Worm (Caenorhabditis elegans) whole organism, young adult: ENCODE results near the gene rpl-22.

ENCODE experiments used
- B0336.3 ChIP-seq: fragments of 200-800 bp; sonication (Bioruptor generic); IDR thresholded peaks from 2 replicates; pipeline ENCODE4 v1.3.6; 2022; ENCODE audit warnings: missing genetic modification characterization, missing compliant biosample characterization
- C17E4.6 ChIP-seq: fragments of 200-800 bp; sonication (Bioruptor generic); IDR thresholded peaks from 2 replicates; pipeline ENCODE4 v1.3.6; 2022; ENCODE audit warnings: missing genetic modification reagents, missing genetic modification characterization, missing compliant biosample characterization
- F33H1.4 ChIP-seq: fragments of 200-800 bp; sonication (Bioruptor generic); IDR thresholded peaks from 2 replicates; pipeline ENCODE4 v1.3.6; 2022; ENCODE audit warnings: missing genetic modification reagents, missing genetic modification characterization, missing compliant biosample characterization
- F39B2.1 ChIP-seq: fragments of 200-800 bp; sonication (Bioruptor generic); IDR thresholded peaks from 2 replicates; pipeline ENCODE4 v1.3.6; 2022; ENCODE audit warnings: missing genetic modification reagents, missing genetic modification characterization, missing compliant biosample characterization
- F52B5.7 ChIP-seq: sonication (generic microtip); optimal IDR thresholded peaks from 2 replicates; lab custom pipeline; 2016; ENCODE audit warnings: mild to moderate bottlenecking, missing genetic modification characterization, missing compliant biosample characterization
- F57A8.1 ChIP-seq: fragments of 200-800 bp; sonication (Bioruptor generic); optimal IDR thresholded peaks from 2 replicates; lab custom pipeline; 2018; ENCODE audit warnings: mild to moderate bottlenecking, missing genetic modification characterization, moderate library complexity, missing compliant biosample characterization
- F57C9.4 ChIP-seq: sonication (generic microtip); optimal IDR thresholded peaks from 2 replicates; lab custom pipeline; 2017; ENCODE audit warnings: mild to moderate bottlenecking, missing genetic modification characterization, missing compliant biosample characterization
- T07F8.4 ChIP-seq: sonication (generic microtip); optimal IDR thresholded peaks from 2 replicates; lab custom pipeline; 2016; ENCODE audit warnings: mild to moderate bottlenecking, missing genetic modification characterization, moderate library complexity, missing compliant biosample characterization
- Y79H2A.3 ChIP-seq: fragments of 200-800 bp; sonication (Bioruptor generic); conservative IDR thresholded peaks from 2 replicates; pipeline ENCODE4 v1.3.6; 2022; ENCODE audit warnings: missing genetic modification reagents, missing genetic modification characterization, missing compliant biosample characterization
- akir-1 ChIP-seq: fragments of 200-800 bp; sonication (Bioruptor generic); optimal IDR thresholded peaks from 2 replicates; lab custom pipeline; 2018; ENCODE audit warnings: mild to moderate bottlenecking, missing genetic modification characterization, moderate library complexity, missing compliant biosample characterization
- aptf-3 ChIP-seq: fragments of 200-800 bp; sonication (Bioruptor generic); IDR thresholded peaks from 2 replicates; pipeline ENCODE4 v1.3.6; 2022; ENCODE audit warnings: missing genetic modification characterization, missing compliant biosample characterization
- attf-5 ChIP-seq: fragments of 200-800 bp; sonication (Bioruptor generic); optimal IDR thresholded peaks from 2 replicates; lab custom pipeline; 2018; ENCODE audit warnings: mild to moderate bottlenecking, missing genetic modification characterization, missing compliant biosample characterization
- bed-1 ChIP-seq: fragments of 200-800 bp; sonication (Bioruptor generic); IDR thresholded peaks from 2 replicates; pipeline ENCODE4 v1.3.6; 2022; ENCODE audit warnings: missing genetic modification reagents, missing genetic modification characterization, missing compliant biosample characterization
- ceh-100 ChIP-seq: fragments of 200-800 bp; sonication (Bioruptor generic); IDR thresholded peaks from 2 replicates; pipeline ENCODE4 v1.3.6; 2022; ENCODE audit warnings: missing genetic modification reagents, missing genetic modification characterization, missing compliant biosample characterization
- ceh-27 ChIP-seq: fragments of 200-800 bp; sonication (Bioruptor generic); optimal IDR thresholded peaks from 2 replicates; lab custom pipeline; 2018; ENCODE audit warnings: mild to moderate bottlenecking, missing genetic modification characterization, moderate library complexity, missing compliant biosample characterization
- ceh-40 ChIP-seq: fragments of 200-800 bp; sonication (Bioruptor generic); IDR thresholded peaks from 2 replicates; pipeline ENCODE4 v1.3.6; 2022; ENCODE audit warnings: missing genetic modification characterization, missing compliant biosample characterization
- chd-7 ChIP-seq: sonication (generic microtip); optimal IDR thresholded peaks from 2 replicates; lab custom pipeline; 2016; ENCODE audit warnings: mild to moderate bottlenecking, missing genetic modification characterization, moderate library complexity, missing compliant biosample characterization
- dox-1 ChIP-seq: fragments of 200-800 bp; sonication (Bioruptor generic); IDR thresholded peaks from 2 replicates; pipeline ENCODE4 v1.3.6; 2022; ENCODE audit warnings: missing genetic modification reagents, missing genetic modification characterization, missing compliant biosample characterization
- dpl-1 ChIP-seq: fragments of 150-350 bp; optimal IDR thresholded peaks from 2 replicates; lab custom pipeline; 2014; ENCODE audit warnings: missing biosample characterization, missing genetic modification reagents, missing genetic modification characterization
- egl-18 ChIP-seq: fragments of 200-800 bp; sonication (Bioruptor generic); IDR thresholded peaks from 2 replicates; pipeline ENCODE4 v1.3.6; 2022; ENCODE audit warnings: missing genetic modification reagents, missing genetic modification characterization, missing compliant biosample characterization
- ekl-4 ChIP-seq: fragments of 200-800 bp; sonication (Bioruptor generic); IDR thresholded peaks from 2 replicates; pipeline ENCODE4 v1.3.6; 2022; ENCODE audit warnings: missing genetic modification reagents, missing genetic modification characterization, missing compliant biosample characterization
- ets-4 ChIP-seq: fragments of 200-800 bp; sonication (Bioruptor generic); optimal IDR thresholded peaks from 2 replicates; lab custom pipeline; 2018; ENCODE audit warnings: mild to moderate bottlenecking, missing genetic modification characterization, missing compliant biosample characterization
- him-1 ChIP-seq: sonication (generic microtip); optimal IDR thresholded peaks from 2 replicates; lab custom pipeline; 2016; ENCODE audit warnings: missing genotype, missing genetic modification reagents, missing genetic modification characterization, missing compliant biosample characterization
- hrde-1 ChIP-seq: sonication (generic microtip); optimal IDR thresholded peaks from 2 replicates; lab custom pipeline; 2016; ENCODE audit warnings: missing genetic modification characterization, mild to moderate bottlenecking, missing compliant biosample characterization, moderate library complexity, missing genotype, missing genetic modification reagents, borderline replicate concordance
- lag-1 ChIP-seq: fragments of 200-800 bp; sonication (Bioruptor generic); IDR thresholded peaks from 2 replicates; pipeline ENCODE4 v1.3.6; 2022; ENCODE audit warnings: missing genetic modification reagents, missing genetic modification characterization, missing compliant biosample characterization
- let-526 ChIP-seq: fragments of 200-800 bp; sonication (Bioruptor generic); IDR thresholded peaks from 2 replicates; pipeline ENCODE4 v1.3.6; 2022; ENCODE audit warnings: missing genetic modification reagents, missing genetic modification characterization, missing compliant biosample characterization
- lin-54 ChIP-seq: fragments of 200-800 bp; sonication (Bioruptor generic); optimal IDR thresholded peaks from 2 replicates; lab custom pipeline; 2018; ENCODE audit warnings: mild to moderate bottlenecking, missing genetic modification characterization, missing compliant biosample characterization
- lsl-1 ChIP-seq: fragments of 200-800 bp; sonication (Bioruptor generic); optimal IDR thresholded peaks from 2 replicates; lab custom pipeline; 2018; ENCODE audit warnings: mild to moderate bottlenecking, missing genetic modification characterization, moderate library complexity, missing compliant biosample characterization
- madf-6 ChIP-seq: fragments of 200-800 bp; sonication (Bioruptor generic); IDR thresholded peaks from 2 replicates; pipeline ENCODE4 v1.3.6; 2022; ENCODE audit warnings: missing genetic modification reagents, missing genetic modification characterization, missing compliant biosample characterization
- madf-8 ChIP-seq: fragments of 200-800 bp; sonication (Bioruptor generic); conservative IDR thresholded peaks from 2 replicates; pipeline ENCODE4 v1.3.6; 2022; ENCODE audit warnings: missing genetic modification reagents, missing genetic modification characterization, missing compliant biosample characterization
- mel-28 ChIP-seq: sonication (generic microtip); optimal IDR thresholded peaks from 2 replicates; lab custom pipeline; 2016; ENCODE audit warnings: borderline replicate concordance, mild to moderate bottlenecking, missing genetic modification characterization, missing compliant biosample characterization
- nfya-2 ChIP-seq: fragments of 200-800 bp; sonication (Bioruptor generic); IDR thresholded peaks from 2 replicates; pipeline ENCODE4 v1.3.6; 2022; ENCODE audit warnings: missing genetic modification reagents, missing genetic modification characterization, missing compliant biosample characterization
- nhr-90 ChIP-seq: sonication (generic microtip); optimal IDR thresholded peaks from 2 replicates; lab custom pipeline; 2016; ENCODE audit warnings: missing genotype, mild to moderate bottlenecking, missing genetic modification characterization, missing compliant biosample characterization
- pbrm-1 ChIP-seq: fragments of 200-800 bp; sonication (Bioruptor generic); IDR thresholded peaks from 2 replicates; pipeline ENCODE4 v1.3.6; 2022; ENCODE audit warnings: missing genetic modification reagents, missing genetic modification characterization, missing compliant biosample characterization
- rcor-1 ChIP-seq: fragments of 200-800 bp; sonication (Bioruptor generic); IDR thresholded peaks from 2 replicates; pipeline ENCODE4 v1.3.6; 2022; ENCODE audit warnings: missing genetic modification reagents, missing genetic modification characterization, missing compliant biosample characterization
- rec-8 ChIP-seq, 2 experiments: sonication (generic microtip); optimal IDR thresholded peaks; 2 replicates each; lab custom pipeline; 2016; ENCODE audit warnings: mild to moderate bottlenecking in 2 of 2, missing genetic modification characterization in 2 of 2, missing genetic modification reagents in 2 of 2, missing genotype in 2 of 2, missing biosample characterization in 1 of 2, missing compliant biosample characterization in 1 of 2, moderate library complexity in 1 of 2
- rpc-1 ChIP-seq, 2 experiments: fragments of 150-350 bp in 1 of 2; sonication (generic microtip) in 1 of 2; optimal IDR thresholded peaks; 2 replicates each; lab custom pipeline; 2014 to 2018; ENCODE audit warnings: missing biosample characterization in 1 of 2, missing genetic modification characterization in 1 of 2, missing genetic modification reagents in 1 of 2, missing genotype in 1 of 2
- snpc-1.1 ChIP-seq: sonication (generic microtip); optimal IDR thresholded peaks from 2 replicates; lab custom pipeline; 2017; ENCODE audit warnings: missing genetic modification characterization, mild to moderate bottlenecking, missing compliant biosample characterization, antibody characterized with exemption, moderate library complexity, missing genotype, missing genetic modification reagents; ENCODE audit not compliant: insufficient read depth
- snpc-1.3 ChIP-seq: sonication (generic microtip); optimal IDR thresholded peaks from 2 replicates; lab custom pipeline; 2017; ENCODE audit warnings: missing genetic modification characterization, mild to moderate bottlenecking, missing compliant biosample characterization, antibody characterized with exemption, moderate library complexity, missing genotype, missing genetic modification reagents; ENCODE audit not compliant: insufficient read depth
- snpc-4 ChIP-seq, 5 experiments: fragments of 150-350 bp in 1 of 5; sonication (generic microtip) in 4 of 5; optimal IDR thresholded peaks; 2 replicates each; lab custom pipeline; 2014 to 2018; ENCODE audit warnings: missing genetic modification characterization in 5 of 5, missing biosample characterization in 3 of 5, antibody characterized with exemption in 2 of 5, mild to moderate bottlenecking in 2 of 5, missing compliant biosample characterization in 2 of 5, missing genotype in 2 of 5, moderate library complexity in 2 of 5, missing genetic modification reagents in 1 of 5
- sptf-2 ChIP-seq: fragments of 200-800 bp; sonication (Bioruptor generic); optimal IDR thresholded peaks from 2 replicates; lab custom pipeline; 2018; ENCODE audit warnings: mild to moderate bottlenecking, missing genetic modification characterization, missing compliant biosample characterization
- tlf-1 ChIP-seq: fragments of 200-800 bp; sonication (Bioruptor generic); optimal IDR thresholded peaks from 2 replicates; lab custom pipeline; 2018; ENCODE audit warnings: mild to moderate bottlenecking, missing genetic modification characterization, missing compliant biosample characterization
- zfh-2 ChIP-seq: fragments of 200-800 bp; sonication (Bioruptor generic); conservative IDR thresholded peaks from 2 replicates; pipeline ENCODE4 v1.3.6; 2022; ENCODE audit warnings: missing genetic modification reagents, missing genetic modification characterization, missing compliant biosample characterization
- zim-3 ChIP-seq: sonication (generic microtip); optimal IDR thresholded peaks from 2 replicates; lab custom pipeline; 2017; ENCODE audit warnings: mild to moderate bottlenecking, missing genetic modification characterization, moderate library complexity, missing compliant biosample characterization
- ztf-18 ChIP-seq: sonication (generic microtip); optimal IDR thresholded peaks from 2 replicates; lab custom pipeline; 2016; ENCODE audit warnings: missing genotype, mild to moderate bottlenecking, missing genetic modification characterization, missing compliant biosample characterization
- ztf-22 ChIP-seq: fragments of 200-800 bp; sonication (Bioruptor generic); optimal IDR thresholded peaks from 2 replicates; lab custom pipeline; 2018; ENCODE audit warnings: mild to moderate bottlenecking, missing genetic modification characterization, moderate library complexity, missing compliant biosample characterization

The rpl-22 gene

ce11 chrII:5055129-5055666 lies at the start of gene rpl-22, which contains the start of gene ify-1:
Gene rpl-22 (plus strand): TSS chrII:5055616.
Gene ify-1 (minus strand): TSS chrII:5055179.
- TF ChIP-seq madf-6 (GFP tag; lab: Robert Waterston, UW), result peak; percentile 94
- TF ChIP-seq rpc-1 (optimal IDR thresholded peaks at IDR 0.05; lab: Kevin White, UChicago), result peak; percentile 26
- TF ChIP-seq rpc-1 (tag; optimal IDR thresholded peaks at IDR 0.05; lab: Kevin White, UChicago), result peak; percentile 4
- no peak for TF ChIP-seq F57A8.1 (GFP tag; lab: Kevin White, UChicago)
- peak; percentile 71 for TF ChIP-seq madf-8 (GFP tag; lab: Robert Waterston, UW)
- TF ChIP-seq F52B5.7 (tag; lab: Kevin White, UChicago), result no peak
- TF ChIP-seq egl-18 (GFP tag; lab: Robert Waterston, UW), result no peak
- TF ChIP-seq F57C9.4, result peak; percentile 6
- TF ChIP-seq bed-1 (GFP tag; lab: Robert Waterston, UW), result no peak
- no peak for TF ChIP-seq chd-7 (tag; lab: Kevin White, UChicago)
- TF ChIP-seq attf-5 (GFP tag; lab: Kevin White, UChicago), result peak; percentile 86
- no peak for TF ChIP-seq zfh-2 (GFP tag; lab: Robert Waterston, UW)
- no peak for TF ChIP-seq mel-28
- no peak for TF ChIP-seq ets-4
- peak; percentile 88 for TF ChIP-seq dox-1
- TF ChIP-seq rcor-1 (GFP tag; lab: Robert Waterston, UW), result peak; percentile 89
- TF ChIP-seq ztf-18, result peak; percentile 63
- no peak for TF ChIP-seq him-1 (tag; lab: Kevin White, UChicago)
- TF ChIP-seq lag-1 (GFP tag; lab: Robert Waterston, UW), result no peak
- TF ChIP-seq nfya-2, result no peak
- no peak for TF ChIP-seq let-526 (GFP tag; lab: Robert Waterston, UW)
- TF ChIP-seq ceh-100 (GFP tag; lab: Robert Waterston, UW), result peak; percentile 90
- TF ChIP-seq zim-3 (tag; lab: Kevin White, UChicago), result no peak
- TF ChIP-seq pbrm-1 (GFP tag; lab: Robert Waterston, UW), result peak; percentile 89
- no peak for TF ChIP-seq aptf-3
- TF ChIP-seq rec-8 (tag; optimal IDR thresholded peaks at IDR 0.05; lab: Kevin White, UChicago), result no peak
- TF ChIP-seq tlf-1 (GFP tag; lab: Kevin White, UChicago), result peak; percentile 85
- TF ChIP-seq nhr-90 (tag; lab: Kevin White, UChicago), result no peak
- TF ChIP-seq snpc-1.3 (tag; lab: Kevin White, UChicago), result peak; percentile 60
- TF ChIP-seq ekl-4, result peak; percentile 75
- TF ChIP-seq ceh-27 (GFP tag; lab: Kevin White, UChicago), result peak; percentile 92
- peak; percentile 95 for TF ChIP-seq lsl-1 (GFP tag; lab: Kevin White, UChicago)
- TF ChIP-seq hrde-1, result peak; percentile 45
- peak; percentile 68; the same call in 1 of the 2 replicates for TF ChIP-seq B0336.3 (GFP tag; lab: Robert Waterston, UW)
- TF ChIP-seq sptf-2 (GFP tag; lab: Kevin White, UChicago), result no peak
- peak; percentile 96 for TF ChIP-seq F33H1.4
- TF ChIP-seq C17E4.6, result no peak
- no peak for TF ChIP-seq Y79H2A.3 (GFP tag; lab: Robert Waterston, UW)
- TF ChIP-seq dpl-1, result peak; percentile 82
- peak; percentile 81 for TF ChIP-seq snpc-1.1
- TF ChIP-seq lin-54 (GFP tag; lab: Kevin White, UChicago), result peak; percentile 92
- TF ChIP-seq ztf-22 (GFP tag; lab: Kevin White, UChicago), result no peak
- peak; percentile 78 for TF ChIP-seq snpc-4 (GFP tag; optimal IDR thresholded peaks at IDR 0.05; lab: Kevin White, UChicago)
- peak; percentile 89 to 92 (median 90) for TF ChIP-seq snpc-4 (tag; optimal IDR thresholded peaks at IDR 0.05; lab: Kevin White, UChicago)
- TF ChIP-seq T07F8.4 (tag; lab: Kevin White, UChicago), result no peak
- TF ChIP-seq akir-1 (GFP tag; lab: Kevin White, UChicago), result no peak
- TF ChIP-seq ceh-40, result no peak
- no peak for TF ChIP-seq F39B2.1 (GFP tag; lab: Robert Waterston, UW)
